Fruit fly (Drosophila melanogaster) whole organism, embryonic: ENCODE data around the gene r2d2.

Experiments used
- Asciz ChIP-seq: fragments of 200-800 bp; sonication (Bioruptor generic); optimal IDR thresholded peaks from 2 replicates; lab custom pipeline; 2017; ENCODE audit warnings: missing biosample characterization, mild to moderate bottlenecking, missing genetic modification characterization, missing genetic modification reagents
- Bgb ChIP-seq: fragments of 200-800 bp; sonication (Bioruptor generic); IDR thresholded peaks from 2 replicates; pipeline ENCODE4 v1.3.6; 2022; ENCODE audit warnings: missing biosample characterization, missing genetic modification characterization; ENCODE audit not compliant: partially characterized antibody
- CG11456 ChIP-seq: fragments of 200-800 bp; sonication (Bioruptor generic); IDR thresholded peaks from 3 replicates; pipeline ENCODE4 v1.3.6; 2022; ENCODE audit warnings: missing biosample characterization, missing genetic modification characterization
- CG11504 ChIP-seq: fragments of 200-800 bp; sonication (Bioruptor generic); optimal IDR thresholded peaks from 3 replicates; lab custom pipeline; 2019; ENCODE audit warnings: missing biosample characterization, mild to moderate bottlenecking, missing genetic modification characterization, moderate library complexity
- CG11723 ChIP-seq: fragments of 200-800 bp; sonication (Bioruptor generic); optimal IDR thresholded peaks from 2 replicates; lab custom pipeline; 2017; ENCODE audit warnings: missing biosample characterization, mild to moderate bottlenecking, missing genetic modification characterization
- CG12219 ChIP-seq: fragments of 200-800 bp; sonication (Bioruptor generic); optimal IDR thresholded peaks from 3 replicates; lab custom pipeline; 2018; ENCODE audit warnings: missing biosample characterization, mild to moderate bottlenecking, missing genetic modification characterization
- CG13775 ChIP-seq: fragments of 200-800 bp; sonication (Bioruptor generic); optimal IDR thresholded peaks from 3 replicates; lab custom pipeline; 2017; ENCODE audit warnings: missing biosample characterization, mild to moderate bottlenecking, missing genetic modification characterization
- CG14014 ChIP-seq: fragments of 200-800 bp; sonication (Bioruptor generic); IDR thresholded peaks from 2 replicates; pipeline ENCODE4 v1.3.6; 2022; ENCODE audit warnings: missing biosample characterization, missing genetic modification characterization
- CG1602 ChIP-seq: fragments of 200-800 bp; sonication (Bioruptor generic); optimal IDR thresholded peaks from 3 replicates; lab custom pipeline; 2016; ENCODE audit warnings: missing biosample characterization, missing genetic modification characterization
- CG18262 ChIP-seq: fragments of 200-800 bp; optimal IDR thresholded peaks from 3 replicates; lab custom pipeline; 2019; ENCODE audit warnings: missing biosample characterization, mild to moderate bottlenecking, missing genetic modification characterization, moderate library complexity
- CG18476 ChIP-seq: fragments of 200-800 bp; sonication (Bioruptor generic); optimal IDR thresholded peaks from 2 replicates; lab custom pipeline; 2016; ENCODE audit warnings: missing biosample characterization, mild to moderate bottlenecking, missing genetic modification characterization
- CG2116 ChIP-seq: fragments of 200-800 bp; sonication (Bioruptor generic); optimal IDR thresholded peaks from 3 replicates; lab custom pipeline; 2018; ENCODE audit warnings: missing biosample characterization, mild to moderate bottlenecking, missing genetic modification characterization
- CG2199 ChIP-seq: fragments of 200-800 bp; sonication (Bioruptor generic); IDR thresholded peaks from 3 replicates; pipeline ENCODE4 v1.3.6; 2022; ENCODE audit warnings: missing biosample characterization, missing genetic modification characterization
- CG2889 ChIP-seq: fragments of 200-800 bp; sonication (Bioruptor generic); IDR thresholded peaks from 3 replicates; pipeline ENCODE4 v1.3.6; 2022; ENCODE audit warnings: missing biosample characterization, missing genetic modification characterization
- CG30403 ChIP-seq: fragments of 200-800 bp; sonication (Bioruptor generic); optimal IDR thresholded peaks from 3 replicates; lab custom pipeline; 2016; ENCODE audit warnings: missing biosample characterization, missing genetic modification characterization
- CG33557 ChIP-seq: fragments of 200-800 bp; sonication (Bioruptor generic); optimal IDR thresholded peaks from 2 replicates; lab custom pipeline; 2019; ENCODE audit warnings: missing biosample characterization, mild to moderate bottlenecking, missing genetic modification characterization, moderate library complexity
- CG3726 ChIP-seq: fragments of 200-800 bp; sonication (Bioruptor generic); IDR thresholded peaks from 3 replicates; pipeline ENCODE4, ENCODE4 v1.3.6; 2022; ENCODE audit warnings: missing biosample characterization, missing genetic modification characterization
- CG4617 ChIP-seq: fragments of 200-800 bp; sonication (Bioruptor generic); optimal IDR thresholded peaks from 3 replicates; lab custom pipeline; 2016; ENCODE audit warnings: missing biosample characterization, missing genetic modification characterization, borderline replicate concordance
- CG7556 ChIP-seq: fragments of 200-800 bp; sonication (Bioruptor generic); optimal IDR thresholded peaks from 2 replicates; lab custom pipeline; 2017; ENCODE audit warnings: missing biosample characterization, mild to moderate bottlenecking, missing genetic modification characterization
- CG7786 ChIP-seq: fragments of 200-800 bp; sonication (Bioruptor generic); optimal IDR thresholded peaks from 2 replicates; lab custom pipeline; 2016; ENCODE audit warnings: missing biosample characterization, missing genetic modification characterization
- CG7839 ChIP-seq: fragments of 200-800 bp; sonication (Bioruptor generic); optimal IDR thresholded peaks from 3 replicates; lab custom pipeline; 2018; ENCODE audit warnings: missing biosample characterization, mild to moderate bottlenecking, missing genetic modification characterization, moderate library complexity
- CG7928 ChIP-seq: fragments of 200-800 bp; sonication (Bioruptor generic); optimal IDR thresholded peaks from 2 replicates; lab custom pipeline; 2017; ENCODE audit warnings: missing biosample characterization, mild to moderate bottlenecking, missing genetic modification characterization
- CoRest ChIP-seq: fragments of 200-800 bp; sonication (Bioruptor generic); optimal IDR thresholded peaks from 3 replicates; lab custom pipeline; 2018; ENCODE audit warnings: missing biosample characterization, mild to moderate bottlenecking, missing genetic modification characterization, moderate library complexity
- Dek ChIP-seq: fragments of 200-800 bp; sonication (Bioruptor generic); optimal IDR thresholded peaks from 3 replicates; lab custom pipeline; 2019; ENCODE audit warnings: missing biosample characterization, mild to moderate bottlenecking, missing genetic modification characterization, moderate library complexity
- Doc2 ChIP-seq: fragments of 200-800 bp; sonication (Bioruptor generic); IDR thresholded peaks from 2 replicates; pipeline ENCODE4 v1.3.6; 2022; ENCODE audit warnings: missing biosample characterization, missing genetic modification characterization
- Ets65A ChIP-seq: fragments of 200-800 bp; sonication (Bioruptor generic); peaks from one replicate; lab custom pipeline; 2016; ENCODE audit warnings: missing biosample characterization, missing genetic modification characterization
- Hmr ChIP-seq: fragments of 200-800 bp; sonication (Bioruptor generic); optimal IDR thresholded peaks from 3 replicates; lab custom pipeline; 2017; ENCODE audit warnings: mild to moderate bottlenecking, missing biosample characterization, missing genetic modification reagents, missing genetic modification characterization
- NFAT ChIP-seq: fragments of 200-800 bp; sonication (Bioruptor generic); IDR thresholded peaks from 2 replicates; pipeline ENCODE4 v1.3.6; 2022; ENCODE audit warnings: missing biosample characterization, missing genetic modification characterization
- NfI ChIP-seq: fragments of 200-800 bp; sonication (Bioruptor generic); optimal IDR thresholded peaks from 3 replicates; lab custom pipeline; 2018; ENCODE audit warnings: missing biosample characterization, mild to moderate bottlenecking, missing genetic modification characterization, moderate library complexity
- Oli ChIP-seq: fragments of 200-800 bp; sonication (Bioruptor generic); optimal IDR thresholded peaks from 2 replicates; lab custom pipeline; 2018; ENCODE audit warnings: missing biosample characterization, mild to moderate bottlenecking, missing genetic modification characterization, moderate library complexity
- Opbp ChIP-seq: fragments of 200-800 bp; sonication (Bioruptor generic); IDR thresholded peaks from 3 replicates; pipeline ENCODE4 v1.3.6; 2022; ENCODE audit warnings: missing biosample characterization, missing genetic modification characterization; ENCODE audit not compliant: partially characterized antibody
- PHDP ChIP-seq: fragments of 200-800 bp; sonication (Bioruptor generic); optimal IDR thresholded peaks from 3 replicates; lab custom pipeline; 2018; ENCODE audit warnings: missing biosample characterization, mild to moderate bottlenecking, missing genetic modification characterization, moderate library complexity
- Pdp1 ChIP-seq, 2 experiments: fragments of 200-800 bp; sonication (Bioruptor generic); optimal IDR thresholded peaks; 3 replicates each; lab custom pipeline; 2016; ENCODE audit warnings: missing biosample characterization in 2 of 2, missing genetic modification characterization in 2 of 2, mild to moderate bottlenecking in 1 of 2, moderate library complexity in 1 of 2
- Ravus ChIP-seq: fragments of 200-800 bp; sonication (Bioruptor generic); IDR thresholded peaks from 2 replicates; pipeline ENCODE4 v1.3.6; 2022; ENCODE audit warnings: missing biosample characterization, missing genetic modification characterization
- Tbp ChIP-seq: fragments of >200 bp; optimal IDR thresholded peaks from 2 replicates; lab custom pipeline; 2018; ENCODE audit warnings: missing biosample characterization, missing genetic modification characterization
- al ChIP-seq: fragments of 200-800 bp; sonication (Bioruptor generic); IDR thresholded peaks from 2 replicates; pipeline ENCODE4 v1.3.6; 2022; ENCODE audit warnings: missing biosample characterization, missing genetic modification characterization
- aop ChIP-seq: fragments of 200-800 bp; sonication (Bioruptor generic); IDR thresholded peaks from 2 replicates; pipeline ENCODE4 v1.3.6; 2022; ENCODE audit warnings: missing biosample characterization, missing genetic modification characterization
- bsh ChIP-seq, 2 experiments: fragments of 200-800 bp; sonication (Bioruptor generic); optimal IDR thresholded peaks; 2 replicates each; lab custom pipeline; 2017 to 2018; ENCODE audit warnings: mild to moderate bottlenecking in 2 of 2, missing biosample characterization in 2 of 2, missing genetic modification characterization in 2 of 2, moderate library complexity in 1 of 2
- chm ChIP-seq: fragments of 200-800 bp; sonication (Bioruptor generic); IDR thresholded peaks from 2 replicates; pipeline ENCODE4 v1.3.6; 2022; ENCODE audit warnings: missing biosample characterization, missing genetic modification characterization
- ewg ChIP-seq: fragments of 200-800 bp; sonication (Bioruptor generic); optimal IDR thresholded peaks from 3 replicates; lab custom pipeline; 2017; ENCODE audit warnings: mild to moderate bottlenecking, missing biosample characterization, missing genetic modification reagents, missing genetic modification characterization
- grau ChIP-seq: fragments of 200-800 bp; optimal IDR thresholded peaks from 3 replicates; lab custom pipeline; 2019; ENCODE audit warnings: missing biosample characterization, mild to moderate bottlenecking, missing genetic modification characterization, moderate library complexity
- gsb ChIP-seq: fragments of 200-800 bp; sonication (Bioruptor generic); IDR thresholded peaks from 2 replicates; pipeline ENCODE4 v1.3.6; 2022; ENCODE audit warnings: missing biosample characterization, missing genetic modification characterization
- kay ChIP-seq: fragments of 200-800 bp; sonication (Bioruptor generic); optimal IDR thresholded peaks from 2 replicates; lab custom pipeline; 2016; ENCODE audit warnings: missing biosample characterization, missing genetic modification characterization
- lilli ChIP-seq: fragments of 200-800 bp; sonication (Bioruptor generic); optimal IDR thresholded peaks from 3 replicates; lab custom pipeline; 2016; ENCODE audit warnings: missing biosample characterization, missing genetic modification characterization
- lmd ChIP-seq: fragments of 200-800 bp; sonication (Bioruptor generic); IDR thresholded peaks from 2 replicates; pipeline ENCODE4 v1.3.6; 2022; ENCODE audit warnings: missing biosample characterization, missing genetic modification characterization
- salm ChIP-seq: fragments of 200-800 bp; sonication (Bioruptor generic); optimal IDR thresholded peaks from 2 replicates; lab custom pipeline; 2018; ENCODE audit warnings: missing biosample characterization, mild to moderate bottlenecking, missing genetic modification characterization
- scrt ChIP-seq: fragments of 200-800 bp; sonication (Bioruptor generic); optimal IDR thresholded peaks from 2 replicates; lab custom pipeline; 2018; ENCODE audit warnings: missing biosample characterization, mild to moderate bottlenecking, missing genetic modification characterization, moderate library complexity
- sna ChIP-seq: fragments of 200-800 bp; sonication (Bioruptor generic); IDR thresholded peaks from 2 replicates; pipeline ENCODE4 v1.3.6; 2022; ENCODE audit warnings: missing biosample characterization, missing genetic modification characterization; ENCODE audit not compliant: partially characterized antibody
- stc ChIP-seq: fragments of 200-800 bp; sonication (Bioruptor generic); IDR thresholded peaks from 2 replicates; pipeline ENCODE4 v1.3.6; 2022; ENCODE audit warnings: missing biosample characterization, missing genetic modification characterization
- usp ChIP-seq: fragments of >200 bp; optimal IDR thresholded peaks from 2 replicates; lab custom pipeline; 2017; ENCODE audit warnings: missing biosample characterization, missing genetic modification characterization
- zfh1 ChIP-seq: fragments of 200-800 bp; sonication (Bioruptor generic); IDR thresholded peaks from 3 replicates; pipeline ENCODE4 v1.3.6; 2022; ENCODE audit warnings: missing biosample characterization, missing genetic modification characterization

Gene r2d2

DNA sequence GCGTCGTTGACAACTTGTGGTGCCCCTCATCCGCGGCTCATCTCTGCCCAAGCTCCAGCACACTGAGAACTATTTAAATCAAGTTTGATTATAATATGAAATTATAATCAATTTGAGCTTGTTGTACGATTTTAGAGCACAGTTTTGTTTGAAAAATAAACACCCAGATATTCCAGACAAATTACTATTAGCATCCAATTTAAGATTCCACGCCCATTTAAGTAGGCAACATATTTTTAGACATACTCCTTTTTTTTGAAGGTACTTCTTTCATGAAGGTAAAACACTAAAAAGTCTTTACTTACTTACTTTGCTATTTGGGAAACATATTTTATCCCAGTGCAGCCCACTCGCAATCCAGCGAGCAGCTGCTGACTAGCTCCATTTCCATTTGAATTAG, 38.1 kb downstream of the r2d2 start (continued):
- peak; percentile 34; the same call in 1 of the 2 replicates for TF ChIP-seq lmd (GFP tag; lab: Robert Waterston, UW)
- peak; percentile 33 for TF ChIP-seq Hmr (GFP tag; lab: Kevin White, UChicago)
- TF ChIP-seq CG11504 (tag; lab: Kevin White, UChicago): peak; percentile 51
- no peak for TF ChIP-seq CG7786 (GFP tag; lab: Kevin White, UChicago)
- no peak for TF ChIP-seq salm
- TF ChIP-seq al: no peak
- TF ChIP-seq Opbp (GFP tag; lab: Robert Waterston, UW): no peak
- TF ChIP-seq Oli (tag; lab: Kevin White, UChicago): peak; percentile 32
- TF ChIP-seq Dek (tag; lab: Kevin White, UChicago): no peak
- no peak for TF ChIP-seq CG11723 (GFP tag; lab: Kevin White, UChicago)
- no peak for TF ChIP-seq Ravus (GFP tag; lab: Robert Waterston, UW)
- TF ChIP-seq CG30403: peak; percentile 27
- TF ChIP-seq CG7928: no peak
- TF ChIP-seq stc (GFP tag; lab: Robert Waterston, UW): no peak
- peak; percentile 44 for TF ChIP-seq CG7839
- TF ChIP-seq CG3726 (GFP tag; lab: Robert Waterston, UW): no peak
- TF ChIP-seq CG12219 (GFP tag; lab: Kevin White, UChicago): no peak
- TF ChIP-seq CG7556 (GFP tag; lab: Kevin White, UChicago): peak; percentile 57
- no peak for TF ChIP-seq chm (GFP tag; lab: Robert Waterston, UW)
- TF ChIP-seq Bgb (GFP tag; lab: Robert Waterston, UW): no peak
- no peak for TF ChIP-seq PHDP (tag; lab: Kevin White, UChicago)
- peak; percentile 55 for TF ChIP-seq Ets65A (GFP tag; lab: Kevin White, UChicago)
- TF ChIP-seq scrt (GFP tag; lab: Kevin White, UChicago): no peak
- no peak for TF ChIP-seq usp (GFP tag; lab: Kevin White, UChicago)
- no peak for TF ChIP-seq Tbp (GFP tag; lab: Kevin White, UChicago)
- peak; percentile 39 for TF ChIP-seq grau (tag; lab: Kevin White, UChicago)
- TF ChIP-seq CG33557: no peak
- peak; percentile 19; the same call in 1 of the 2 replicates for TF ChIP-seq CG14014 (GFP tag; lab: Robert Waterston, UW)
- TF ChIP-seq CG11456 (GFP tag; lab: Robert Waterston, UW): no peak
- peak; percentile 14 for TF ChIP-seq lilli (GFP tag; lab: Kevin White, UChicago)
- TF ChIP-seq NfI: peak; percentile 14
- TF ChIP-seq CG4617: no peak
- TF ChIP-seq ewg (GFP tag; lab: Kevin White, UChicago): no peak
- TF ChIP-seq bsh (GFP tag; optimal IDR thresholded peaks at IDR 0.05; lab: Kevin White, UChicago): no peak
- TF ChIP-seq CoRest (tag; lab: Kevin White, UChicago): peak; percentile 27
- TF ChIP-seq aop: no peak
- no peak for TF ChIP-seq Pdp1 (GFP tag; optimal IDR thresholded peaks at IDR 0.05; lab: Kevin White, UChicago)
- TF ChIP-seq CG13775 (GFP tag; lab: Kevin White, UChicago): no peak
- no peak for TF ChIP-seq sna (GFP tag; lab: Robert Waterston, UW)
- no peak for TF ChIP-seq Doc2 (GFP tag; lab: Robert Waterston, UW)
- TF ChIP-seq CG18262 (tag; lab: Kevin White, UChicago): no peak
- TF ChIP-seq zfh1 (GFP tag; lab: Robert Waterston, UW): no peak
- TF ChIP-seq CG2889: no peak
- TF ChIP-seq CG18476 (GFP tag; lab: Kevin White, UChicago): no peak
- TF ChIP-seq CG2116: no peak
- TF ChIP-seq NFAT: 0 out of 2 replicates have a peak, but pooled peaks have one; percentile 4
- no peak for TF ChIP-seq CG2199
- TF ChIP-seq CG1602 (GFP tag; lab: Kevin White, UChicago): no peak
- TF ChIP-seq Asciz: no peak
- TF ChIP-seq gsb (GFP tag; lab: Robert Waterston, UW): no peak
- TF ChIP-seq kay (GFP tag; lab: Kevin White, UChicago): no peak
